Fruit fly (Drosophila melanogaster) whole organism, pupa: ENCODE data around the gene AOX3.
A peak's percentile ranks its signal among the peaks of the same experiment; 100 is the strongest.

Experiments
- CG10348 ChIP-seq: fragments of 200-800 bp; sonication (Bioruptor generic); IDR thresholded peaks from 2 replicates; pipeline ENCODE4 v1.3.6; 2022; ENCODE audit warnings: missing biosample characterization, missing genetic modification characterization
- CG12605 ChIP-seq: fragments of 200-800 bp; sonication (Bioruptor generic); IDR thresholded peaks from 2 replicates; pipeline ENCODE4 v1.3.6; 2022; ENCODE audit warnings: missing biosample characterization, missing genetic modification characterization
- CG13204 ChIP-seq: fragments of 200-800 bp; sonication (Bioruptor generic); optimal IDR thresholded peaks from 2 replicates; lab custom pipeline; 2018; ENCODE audit warnings: missing biosample characterization, mild to moderate bottlenecking, missing genetic modification characterization, moderate library complexity
- CG14655 ChIP-seq: fragments of 200-800 bp; sonication (Bioruptor generic); optimal IDR thresholded peaks from 3 replicates; lab custom pipeline; 2017; ENCODE audit warnings: mild to moderate bottlenecking, missing biosample characterization, missing genetic modification reagents, missing genetic modification characterization
- CG15710 ChIP-seq: fragments of 200-800 bp; sonication (Bioruptor generic); optimal IDR thresholded peaks from 2 replicates; lab custom pipeline; 2018; ENCODE audit warnings: missing biosample characterization, mild to moderate bottlenecking, missing genetic modification characterization, moderate library complexity
- CG17806 ChIP-seq: fragments of 200-800 bp; sonication (Bioruptor generic); optimal IDR thresholded peaks from 2 replicates; lab custom pipeline; 2018; ENCODE audit warnings: missing biosample characterization, mild to moderate bottlenecking, missing genetic modification characterization, moderate library complexity
- CG32121 ChIP-seq: fragments of 200-800 bp; sonication (Bioruptor generic); IDR thresholded peaks from 2 replicates; pipeline ENCODE4 v1.3.6; 2022; ENCODE audit warnings: missing biosample characterization, missing genetic modification characterization
- CG34367 ChIP-seq: fragments of 200-800 bp; sonication (Bioruptor generic); optimal IDR thresholded peaks from 2 replicates; lab custom pipeline; 2018; ENCODE audit warnings: missing biosample characterization, mild to moderate bottlenecking, missing genetic modification characterization
- CG4496 ChIP-seq: fragments of 200-800 bp; sonication (Bioruptor generic); IDR thresholded peaks from 3 replicates; pipeline ENCODE4 v1.3.6; 2022; ENCODE audit warnings: missing biosample characterization, missing genetic modification characterization
- CG8159 ChIP-seq: fragments of 200-800 bp; sonication (Bioruptor generic); optimal IDR thresholded peaks from 3 replicates; lab custom pipeline; 2018; ENCODE audit warnings: missing biosample characterization, mild to moderate bottlenecking, missing genetic modification characterization, moderate library complexity
- CG8301 ChIP-seq: fragments of 200-800 bp; sonication (Bioruptor generic); optimal IDR thresholded peaks from 2 replicates; lab custom pipeline; 2018; ENCODE audit warnings: missing biosample characterization, mild to moderate bottlenecking, missing genetic modification characterization
- CG9948 ChIP-seq: fragments of 200-800 bp; sonication (Bioruptor generic); optimal IDR thresholded peaks from 2 replicates; lab custom pipeline; 2018; ENCODE audit warnings: missing biosample characterization, mild to moderate bottlenecking, missing genetic modification characterization, moderate library complexity
- D1 ChIP-seq: fragments of 200-800 bp; sonication (Bioruptor generic); optimal IDR thresholded peaks from 2 replicates; lab custom pipeline; 2018; ENCODE audit warnings: missing biosample characterization, mild to moderate bottlenecking, missing genetic modification characterization, moderate library complexity
- EcR ChIP-seq: fragments of 200-800 bp; sonication (Bioruptor generic); optimal IDR thresholded peaks from 3 replicates; lab custom pipeline; 2019; ENCODE audit warnings: missing biosample characterization, missing genetic modification characterization, mild to moderate bottlenecking, moderate library complexity, missing genetic modification reagents
- Ets98B ChIP-seq: fragments of 200-800 bp; sonication (Bioruptor generic); IDR thresholded peaks from 2 replicates; pipeline ENCODE4 v1.3.6; 2022; ENCODE audit warnings: missing biosample characterization, missing genetic modification characterization
- Pif1A ChIP-seq: fragments of 200-800 bp; sonication (Bioruptor generic); optimal IDR thresholded peaks from 3 replicates; lab custom pipeline; 2016; ENCODE audit warnings: missing biosample characterization, missing genetic modification characterization
- Pif1B ChIP-seq: fragments of 200-800 bp; sonication (Bioruptor generic); optimal IDR thresholded peaks from 3 replicates; lab custom pipeline; 2016; ENCODE audit warnings: missing biosample characterization, missing genetic modification characterization
- Snoo ChIP-seq: fragments of 200-800 bp; sonication (Bioruptor generic); optimal IDR thresholded peaks from 3 replicates; lab custom pipeline; 2017; ENCODE audit warnings: missing biosample characterization, mild to moderate bottlenecking, missing genetic modification characterization, inconsistent platforms
- fd96Ca ChIP-seq: fragments of 200-800 bp; sonication (Bioruptor generic); IDR thresholded peaks from 3 replicates; pipeline ENCODE4 v1.3.6; 2022; ENCODE audit warnings: missing biosample characterization, missing genetic modification characterization
- gl ChIP-seq: fragments of 200-800 bp; sonication (Bioruptor generic); optimal IDR thresholded peaks from 2 replicates; lab custom pipeline; 2018; ENCODE audit warnings: missing biosample characterization, mild to moderate bottlenecking, missing genetic modification characterization
- rn ChIP-seq: fragments of 200-800 bp; sonication (Bioruptor generic); IDR thresholded peaks from 2 replicates; pipeline ENCODE4 v1.3.6; 2022; ENCODE audit warnings: missing biosample characterization, missing genetic modification characterization

The AOX3 gene

DNA sequence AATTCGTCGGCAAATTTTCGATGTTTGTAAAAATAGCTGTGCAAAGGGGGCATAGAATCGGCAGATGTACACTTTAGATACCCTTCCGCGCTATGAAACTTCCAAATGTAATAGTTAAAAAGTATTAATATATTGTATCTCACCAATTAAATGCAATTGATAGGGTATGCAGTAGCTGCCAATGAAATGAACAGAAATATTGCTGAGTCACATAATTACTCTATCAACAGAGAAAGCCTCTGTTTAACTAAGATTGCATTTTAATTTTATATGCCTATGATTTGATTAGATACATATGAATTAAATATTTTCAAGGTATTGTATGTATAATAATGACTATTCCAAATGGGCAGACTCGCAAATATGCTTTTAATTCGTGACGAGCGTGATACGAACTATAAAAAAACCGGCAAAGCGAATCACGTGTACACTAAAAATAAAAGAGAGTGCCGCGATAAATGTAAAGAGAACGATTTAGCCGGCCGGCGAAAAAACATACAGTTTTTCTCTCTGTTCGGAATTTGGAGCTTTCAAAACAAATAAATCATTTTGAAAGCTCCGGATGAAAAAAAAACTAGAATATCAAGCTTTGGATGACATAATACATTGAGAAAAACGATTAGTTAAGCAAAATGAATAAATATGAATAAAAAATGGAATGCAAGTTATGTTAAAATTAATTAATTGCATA, at the start of gene AOX3:
Gene AOX3 (minus strand): TSS at position 362 of the 691 bp plus-strand sequence.
- no peak for TF ChIP-seq CG17806 (tag; lab: Kevin White, UChicago)
- peak; percentile 16 for TF ChIP-seq Pif1A (GFP tag; lab: Kevin White, UChicago)
- no peak for TF ChIP-seq gl (tag; lab: Kevin White, UChicago)
- TF ChIP-seq CG4496 (GFP tag; lab: Robert Waterston, UW) = peak; percentile 56; the same call in 2 of the 3 replicates
- TF ChIP-seq CG32121 (GFP tag; lab: Robert Waterston, UW) = peak; percentile 69
- TF ChIP-seq CG10348 (GFP tag; lab: Robert Waterston, UW) = peak; percentile 50; the same call in 1 of the 2 replicates
- peak; percentile 55 for TF ChIP-seq fd96Ca (GFP tag; lab: Robert Waterston, UW)
- peak; percentile 56 for TF ChIP-seq Ets98B (GFP tag; lab: Robert Waterston, UW)
- TF ChIP-seq CG15710 = no peak
- peak; percentile 59 for TF ChIP-seq CG14655 (GFP tag; lab: Kevin White, UChicago)
- TF ChIP-seq CG12605 = peak; percentile 62
- TF ChIP-seq Snoo (tag; lab: Kevin White, UChicago) = no peak
- no peak for TF ChIP-seq EcR (GFP tag; lab: Kevin White, UChicago)
- TF ChIP-seq rn (GFP tag; lab: Robert Waterston, UW) = no peak
- TF ChIP-seq Pif1B (GFP tag; lab: Kevin White, UChicago) = peak; percentile 12
- TF ChIP-seq CG8159 (tag; lab: Kevin White, UChicago) = no peak
- TF ChIP-seq CG8301 = peak; percentile 53
- no peak for TF ChIP-seq CG13204 (GFP tag; lab: Kevin White, UChicago)
- no peak for TF ChIP-seq CG34367
- TF ChIP-seq CG9948 (tag; lab: Kevin White, UChicago) = no peak
- TF ChIP-seq D1 (tag; lab: Kevin White, UChicago) = no peak

- no peak for TF ChIP-seq rn (GFP tag; lab: Robert Waterston, UW)
- no peak for TF ChIP-seq fd96Ca (GFP tag; lab: Robert Waterston, UW)
- TF ChIP-seq EcR (GFP tag; lab: Kevin White, UChicago) = no peak
- peak; percentile 84 for TF ChIP-seq CG8159 (tag; lab: Kevin White, UChicago)
- peak; percentile 28 for TF ChIP-seq Pif1B (GFP tag; lab: Kevin White, UChicago)
- TF ChIP-seq CG9948 (tag; lab: Kevin White, UChicago) = peak; percentile 70
- no peak for TF ChIP-seq CG13204 (GFP tag; lab: Kevin White, UChicago)
- TF ChIP-seq CG8301 = peak; percentile 27
- no peak for TF ChIP-seq CG32121 (GFP tag; lab: Robert Waterston, UW)
- no peak for TF ChIP-seq CG4496 (GFP tag; lab: Robert Waterston, UW)
- peak; percentile 72 for TF ChIP-seq CG17806 (tag; lab: Kevin White, UChicago)
- peak; percentile 39 for TF ChIP-seq Snoo (tag; lab: Kevin White, UChicago)
- TF ChIP-seq CG14655 (GFP tag; lab: Kevin White, UChicago) = peak; percentile 55
- TF ChIP-seq Pif1A (GFP tag; lab: Kevin White, UChicago) = peak; percentile 45
- TF ChIP-seq Ets98B (GFP tag; lab: Robert Waterston, UW) = no peak
- TF ChIP-seq CG12605 = no peak
- no peak for TF ChIP-seq gl (tag; lab: Kevin White, UChicago)
- TF ChIP-seq CG10348 (GFP tag; lab: Robert Waterston, UW) = no peak
- TF ChIP-seq CG15710 = peak; percentile 72
- TF ChIP-seq CG34367 = peak; percentile 45
- TF ChIP-seq D1 (tag; lab: Kevin White, UChicago) = peak; percentile 26
Observed at dm6 chr3R:15596022-15596438, 48.0 kb upstream of the AOX3 start.

DNA sequence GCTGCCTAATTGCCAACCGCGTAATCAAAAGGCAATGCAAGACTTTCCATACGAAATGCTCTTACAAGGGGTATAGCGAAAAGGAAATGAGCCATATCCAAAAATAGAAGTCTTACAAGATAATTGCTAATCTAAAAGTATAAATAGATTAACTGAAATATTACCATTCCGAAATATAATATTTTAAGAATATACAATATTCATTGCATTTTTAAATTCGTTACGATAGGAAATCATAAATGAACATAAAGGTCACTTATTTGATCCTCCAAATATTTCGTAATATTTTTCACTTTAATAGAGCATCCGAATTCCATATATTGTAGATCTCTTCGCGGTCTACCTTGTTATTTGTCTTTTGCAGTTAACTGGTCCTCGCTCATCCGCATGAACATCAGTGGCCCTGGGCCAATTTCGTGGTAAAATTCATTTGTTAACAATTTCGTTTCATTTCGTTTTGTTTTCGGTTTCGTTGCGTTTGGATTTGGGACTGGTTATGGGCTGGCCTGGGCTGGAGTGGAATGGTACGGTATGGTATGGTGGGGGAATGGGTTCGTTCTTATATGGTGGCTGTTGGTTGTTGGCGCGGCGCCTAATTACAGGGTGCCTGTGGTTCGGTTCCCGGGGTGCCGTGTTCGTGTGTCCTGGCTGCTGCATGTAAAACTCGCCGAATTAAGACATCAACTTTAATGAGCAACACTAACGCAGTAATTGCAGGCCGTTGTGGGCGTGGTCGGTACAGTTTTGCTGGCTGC, 40.8 kb upstream of the AOX3 start:
- TF ChIP-seq fd96Ca (GFP tag; lab: Robert Waterston, UW) (no peak), Pif1B (GFP tag; lab: Kevin White, UChicago) (peak; percentile 15), CG32121 (GFP tag; lab: Robert Waterston, UW) (no peak), CG14655 (GFP tag; lab: Kevin White, UChicago) (peak; percentile 17), CG10348 (GFP tag; lab: Robert Waterston, UW) (no peak), CG12605 (no peak), CG4496 (GFP tag; lab: Robert Waterston, UW) (no peak), gl (tag; lab: Kevin White, UChicago) (no peak), CG13204 (GFP tag; lab: Kevin White, UChicago) (no peak), Pif1A (GFP tag; lab: Kevin White, UChicago) (no peak), CG17806 (tag; lab: Kevin White, UChicago) (no peak), Ets98B (GFP tag; lab: Robert Waterston, UW) (no peak), Snoo (tag; lab: Kevin White, UChicago) (peak; percentile 78), CG15710 (peak; percentile 19), CG8301 (no peak), EcR (GFP tag; lab: Kevin White, UChicago) (no peak), CG9948 (tag; lab: Kevin White, UChicago) (peak; percentile 42), rn (GFP tag; lab: Robert Waterston, UW) (no peak), D1 (tag; lab: Kevin White, UChicago) (peak; percentile 4), CG34367 (peak; percentile 1), CG8159 (tag; lab: Kevin White, UChicago) (peak; percentile 27)
- TF ChIP-seq, all 21 proteins: peak for 8

dm6 chr3R:15587491-15587890, 39.5 kb upstream of the AOX3 start:
- TF ChIP-seq CG9948 (tag; lab: Kevin White, UChicago) = no peak
